Worm (Caenorhabditis elegans): Measurements from ENCODE around the gene ugt-41.

The ugt-41 gene

ce11 chrV:7133963-7134362 lies 29.4 kb downstream of the ugt-41 start, which contains the start of gene F10D2.16:
Gene F10D2.16, plus strand, starts transcription at chrV:7134263.
- TF ChIP-seq unc-130 (tag; optimal IDR thresholded peaks at IDR 0.05) (no peak), mab-9 (GFP tag; IDR thresholded peaks at IDR 0.05) (no peak), efl-1 (optimal IDR thresholded peaks at IDR 0.05) (no peak), efl-1 (GFP tag; optimal IDR thresholded peaks at IDR 0.05 in 1 of 2) (peak in 1 of 2 experiments; percentile 39)

- TF ChIP-seq nhr-28 (tag; optimal IDR thresholded peaks at IDR 0.05) (no peak), fkh-8 (tag; optimal IDR thresholded peaks at IDR 0.05) (no peak), grh-1 (GFP tag; IDR thresholded peaks at IDR 0.05) (no peak), efl-1 (optimal IDR thresholded peaks at IDR 0.05) (no peak), efl-1 (GFP tag; optimal IDR thresholded peaks at IDR 0.05 in 1 of 2) (no peak), C16A3.4 (tag; optimal IDR thresholded peaks at IDR 0.05) (no peak), sptf-1 (tag; optimal IDR thresholded peaks at IDR 0.05) (no peak), egl-27 (tag; optimal IDR thresholded peaks at IDR 0.05) (no peak), aly-2 (tag; optimal IDR thresholded peaks at IDR 0.05) (no peak), ceh-63 (GFP tag; optimal IDR thresholded peaks at IDR 0.05) (no peak), C34B4.2 (tag; optimal IDR thresholded peaks at IDR 0.05) (no peak), snpc-4 (tag; optimal IDR thresholded peaks at IDR 0.05) (no peak), nhr-20 (tag; optimal IDR thresholded peaks at IDR 0.05) (no peak)
These were observed 31.1 kb downstream of the ugt-41 start, which contains the start of gene sre-10 for ce11 chrV:7132248-7132647. Gene sre-10, plus strand, starts transcription at chrV:7132548.

ce11 chrV:7130974-7131373 lies 32.4 kb downstream of the ugt-41 start, which contains the start of gene srx-36:
Gene srx-36, minus strand, starts transcription at chrV:7131074.
- no peak for TF ChIP-seq nhr-71 (tag; optimal IDR thresholded peaks at IDR 0.05)
- TF ChIP-seq unc-86 (tag; optimal IDR thresholded peaks at IDR 0.05), result no peak
- no peak for TF ChIP-seq nhr-85 (tag)
- TF ChIP-seq fkh-8 (tag; optimal IDR thresholded peaks at IDR 0.05), result no peak
- TF ChIP-seq ztf-4 (tag; optimal IDR thresholded peaks at IDR 0.05), result no peak
- no peak for TF ChIP-seq fkh-4 (tag; optimal IDR thresholded peaks at IDR 0.05; ENCODE audit: borderline replicate concordance)
- no peak for TF ChIP-seq ztf-11 (tag; optimal IDR thresholded peaks at IDR 0.05)
- TF ChIP-seq rnt-1 (tag; optimal IDR thresholded peaks at IDR 0.05), result no peak
- no peak for TF ChIP-seq ceh-88 (GFP tag; IDR thresholded peaks at IDR 0.05)
- no peak for TF ChIP-seq nhr-20 (tag; optimal IDR thresholded peaks at IDR 0.05)
- TF ChIP-seq snu-23 (GFP tag; optimal IDR thresholded peaks at IDR 0.05), result no peak
- TF ChIP-seq fos-1 (tag; optimal IDR thresholded peaks at IDR 0.05), result no peak
- no peak for TF ChIP-seq unc-62 (GFP tag; optimal IDR thresholded peaks at IDR 0.05)
- TF ChIP-seq egl-13 (tag; optimal IDR thresholded peaks at IDR 0.05), result no peak
- TF ChIP-seq hpl-2 (GFP tag; optimal IDR thresholded peaks at IDR 0.05), result no peak
- no peak for TF ChIP-seq sox-4 (tag; optimal IDR thresholded peaks at IDR 0.05)

- no peak for TF ChIP-seq dpl-1 (GFP tag; optimal IDR thresholded peaks at IDR 0.05)
- TF ChIP-seq efl-1 (optimal IDR thresholded peaks at IDR 0.05), result no peak
- TF ChIP-seq efl-1 (GFP tag; optimal IDR thresholded peaks at IDR 0.05 in 1 of 2), result peak in 1 of 2 experiments; percentile 13
These were observed 33.9 kb downstream of the ugt-41 start, which contains the start of gene T01C4.8 for ce11 chrV:7129460-7129859. Gene T01C4.8, minus strand, starts transcription at chrV:7129560.

- TF ChIP-seq ces-1 (GFP tag; optimal IDR thresholded peaks at IDR 0.05), result no peak
- TF ChIP-seq blmp-1 (tag; optimal IDR thresholded peaks at IDR 0.05), result no peak
- no peak for TF ChIP-seq nhr-76 (tag; optimal IDR thresholded peaks at IDR 0.05)
These were observed 39.4 kb downstream of the ugt-41 start for ce11 chrV:7123979-7124378.

ce11 chrV:7123188-7123708 lies 40.1 kb downstream of the ugt-41 start, which contains the start of gene lmd-5:
Gene lmd-5, plus strand, starts transcription at chrV:7123658.
- TF ChIP-seq elt-3 (tag; optimal IDR thresholded peaks at IDR 0.05), result no peak
